Fruit fly (Drosophila melanogaster) whole organism, adult: ENCODE results near the gene CG4404.

Source experiments
- CG11617 ChIP-seq: fragments of 200-800 bp; sonication (Bioruptor generic); optimal IDR thresholded peaks from 2 replicates; lab custom pipeline; 2017; ENCODE audit warnings: mild to moderate bottlenecking, missing biosample characterization, missing genetic modification reagents, missing genetic modification characterization
- CG12768 ChIP-seq: fragments of 200-800 bp; sonication (Bioruptor generic); optimal IDR thresholded peaks from 2 replicates; lab custom pipeline; 2017; ENCODE audit warnings: missing biosample characterization, missing genetic modification characterization, mild to moderate bottlenecking, moderate library complexity, missing genetic modification reagents
- CG14711 ChIP-seq: fragments of 200-800 bp; sonication (Bioruptor generic); optimal IDR thresholded peaks from 2 replicates; lab custom pipeline; 2018; ENCODE audit warnings: missing biosample characterization, mild to moderate bottlenecking, missing genetic modification characterization, moderate library complexity
- CG1620 ChIP-seq: fragments of 200-800 bp; sonication (Bioruptor generic); optimal IDR thresholded peaks from 2 replicates; lab custom pipeline; 2016; ENCODE audit warnings: missing biosample characterization, missing genetic modification characterization
- CG33017 ChIP-seq: fragments of 200-800 bp; sonication (Bioruptor generic); optimal IDR thresholded peaks from 2 replicates; lab custom pipeline; 2018; ENCODE audit warnings: missing biosample characterization, mild to moderate bottlenecking, missing genetic modification characterization, moderate library complexity
- CG5204 ChIP-seq: fragments of 200-800 bp; sonication (Bioruptor generic); optimal IDR thresholded peaks from 2 replicates; lab custom pipeline; 2016; ENCODE audit warnings: missing biosample characterization, missing genetic modification characterization
- CG7045 ChIP-seq: fragments of 200-800 bp; sonication (Bioruptor generic); optimal IDR thresholded peaks from 2 replicates; lab custom pipeline; 2017; ENCODE audit warnings: missing biosample characterization, mild to moderate bottlenecking, missing genetic modification characterization
- CG7101 ChIP-seq: fragments of 200-800 bp; sonication (Bioruptor generic); optimal IDR thresholded peaks from 2 replicates; lab custom pipeline; 2018; ENCODE audit warnings: missing biosample characterization, mild to moderate bottlenecking, missing genetic modification characterization, moderate library complexity
- Clk ChIP-seq: fragments of 200-800 bp; sonication (Bioruptor generic); optimal IDR thresholded peaks from 2 replicates; lab custom pipeline; 2017; ENCODE audit warnings: missing biosample characterization, missing genetic modification characterization
- Crg-1 ChIP-seq: fragments of 200-800 bp; sonication (Bioruptor generic); optimal IDR thresholded peaks from 2 replicates; lab custom pipeline; 2016; ENCODE audit warnings: missing biosample characterization, missing genetic modification characterization
- Hr96 ChIP-seq: fragments of 200-800 bp; sonication (Bioruptor generic); optimal IDR thresholded peaks from 2 replicates; lab custom pipeline; 2016; ENCODE audit warnings: missing biosample characterization, missing genetic modification characterization
- Mnt ChIP-seq: fragments of 200-800 bp; sonication (Bioruptor generic); optimal IDR thresholded peaks from 2 replicates; lab custom pipeline; 2016; ENCODE audit warnings: missing biosample characterization, mild to moderate bottlenecking, missing genetic modification characterization
- bab1 ChIP-seq: fragments of 200-800 bp; sonication (Bioruptor generic); optimal IDR thresholded peaks from 3 replicates; lab custom pipeline; 2019; ENCODE audit warnings: missing biosample characterization, mild to moderate bottlenecking, missing genetic modification characterization, moderate library complexity
- cic ChIP-seq: fragments of 200-800 bp; sonication (Bioruptor generic); optimal IDR thresholded peaks from 2 replicates; lab custom pipeline; 2017; ENCODE audit warnings: missing biosample characterization, mild to moderate bottlenecking, missing genetic modification characterization, moderate library complexity
- cnc ChIP-seq, 2 experiments: fragments of >200 bp; optimal IDR thresholded peaks; 2 replicates each; lab custom pipeline; 2017
- kay ChIP-seq: fragments of 200-800 bp; sonication (Bioruptor generic); peaks from one replicate; lab custom pipeline; 2016; ENCODE audit warnings: missing biosample characterization, missing genetic modification characterization, borderline replicate concordance
- ovo ChIP-seq: fragments of 200-800 bp; sonication (Bioruptor generic); optimal IDR thresholded peaks from 2 replicates; lab custom pipeline; 2016; ENCODE audit warnings: missing biosample characterization, missing genetic modification characterization
- pad ChIP-seq: fragments of 200-800 bp; sonication (Bioruptor generic); optimal IDR thresholded peaks from 3 replicates; lab custom pipeline; 2017; ENCODE audit warnings: missing biosample characterization, missing genetic modification characterization, mild to moderate bottlenecking, moderate library complexity, missing genetic modification reagents
- tj ChIP-seq: fragments of 200-800 bp; sonication (Bioruptor generic); optimal IDR thresholded peaks from 3 replicates; lab custom pipeline; 2017; ENCODE audit warnings: missing biosample characterization, mild to moderate bottlenecking, missing genetic modification characterization, moderate library complexity
- toe ChIP-seq: fragments of 200-800 bp; sonication (Bioruptor generic); optimal IDR thresholded peaks from 2 replicates; lab custom pipeline; 2016; ENCODE audit warnings: missing biosample characterization, missing genetic modification characterization

Gene CG4404

dm6 chrX:12905901-12906689, at the start of gene CG4404:
CG4404 (minus strand) TSS chrX:12906018.
- TF ChIP-seq tj (GFP tag; lab: Kevin White, UChicago) = peak; percentile 96
- no peak for TF ChIP-seq pad (GFP tag; lab: Kevin White, UChicago)
- TF ChIP-seq CG11617 = peak; percentile 36
- TF ChIP-seq CG12768 (GFP tag; lab: Kevin White, UChicago) = no peak
- peak in 1 of 2 experiments; percentile 62 for TF ChIP-seq cnc (optimal IDR thresholded peaks at IDR 0.05; lab: Kevin White, UChicago)
- TF ChIP-seq CG1620 (GFP tag; lab: Kevin White, UChicago) = peak; percentile 14
- peak; percentile 13 for TF ChIP-seq CG7101 (tag; lab: Kevin White, UChicago)
- peak; percentile 29 for TF ChIP-seq toe

dm6 chrX:12947670-12948069, 41.9 kb upstream of the CG4404 start:
- TF ChIP-seq CG12768 (GFP tag; lab: Kevin White, UChicago) (no peak), toe (no peak), CG14711 (tag; lab: Kevin White, UChicago) (no peak), ovo (GFP tag; lab: Kevin White, UChicago) (no peak)

dm6 chrX:12940396-12940795, 34.6 kb upstream of the CG4404 start:
- TF ChIP-seq toe (no peak), CG12768 (GFP tag; lab: Kevin White, UChicago) (no peak), CG33017 (tag; lab: Kevin White, UChicago) (no peak)

dm6 chrX:12939951-12940350, 34.1 kb upstream of the CG4404 start:
- TF ChIP-seq bab1 (no peak), kay (GFP tag; lab: Kevin White, UChicago) (no peak), ovo (GFP tag; lab: Kevin White, UChicago) (no peak)

dm6 chrX:12939021-12939420, 33.2 kb upstream of the CG4404 start:
- TF ChIP-seq CG11617 = no peak
- no peak for TF ChIP-seq Mnt (GFP tag; lab: Kevin White, UChicago)
- no peak for TF ChIP-seq tj (GFP tag; lab: Kevin White, UChicago)
- no peak for TF ChIP-seq Hr96 (GFP tag; lab: Kevin White, UChicago)
- TF ChIP-seq CG5204 (GFP tag; lab: Kevin White, UChicago) = no peak
- no peak for TF ChIP-seq cic (GFP tag; lab: Kevin White, UChicago)
- TF ChIP-seq CG7045 (GFP tag; lab: Kevin White, UChicago) = no peak
- no peak for TF ChIP-seq toe

- TF ChIP-seq CG7101 (tag; lab: Kevin White, UChicago) = peak; percentile 44
- TF ChIP-seq CG12768 (GFP tag; lab: Kevin White, UChicago) = no peak
- TF ChIP-seq Crg-1 (GFP tag; lab: Kevin White, UChicago) = no peak
- no peak for TF ChIP-seq cic (GFP tag; lab: Kevin White, UChicago)
- peak; percentile 14 for TF ChIP-seq CG33017 (tag; lab: Kevin White, UChicago)
- TF ChIP-seq ovo (GFP tag; lab: Kevin White, UChicago) = no peak
- peak; percentile 35 for TF ChIP-seq kay (GFP tag; lab: Kevin White, UChicago)
- no peak for TF ChIP-seq CG5204 (GFP tag; lab: Kevin White, UChicago)
- no peak for TF ChIP-seq cnc (optimal IDR thresholded peaks at IDR 0.05; lab: Kevin White, UChicago)
- no peak for TF ChIP-seq tj (GFP tag; lab: Kevin White, UChicago)
- no peak for TF ChIP-seq bab1
- no peak for TF ChIP-seq Clk
- no peak for TF ChIP-seq CG7045 (GFP tag; lab: Kevin White, UChicago)
- TF ChIP-seq Hr96 (GFP tag; lab: Kevin White, UChicago) = no peak
- TF ChIP-seq CG1620 (GFP tag; lab: Kevin White, UChicago) = no peak
- TF ChIP-seq toe = no peak
- no peak for TF ChIP-seq pad (GFP tag; lab: Kevin White, UChicago)
- TF ChIP-seq Mnt (GFP tag; lab: Kevin White, UChicago) = no peak
- TF ChIP-seq CG14711 (tag; lab: Kevin White, UChicago) = peak; percentile 13
- no peak for TF ChIP-seq CG11617
Measured at dm6 chrX:12937825-12938520, 32.2 kb upstream of the CG4404 start.

- no peak for TF ChIP-seq CG12768 (GFP tag; lab: Kevin White, UChicago)
- peak; percentile 32 for TF ChIP-seq pad (GFP tag; lab: Kevin White, UChicago)
Measured at dm6 chrX:12929817-12930216, 24.0 kb upstream of the CG4404 start.
